Fruit fly (Drosophila melanogaster) Kc167 (cell line): Measurements from ENCODE around the gene atl.

Experiments
- Myc ChIP-seq: fragments of >200 bp; optimal IDR thresholded peaks from 2 replicates; lab custom pipeline; 2017; ENCODE audit warnings: missing external identifiers
- Sin3A ChIP-seq: fragments of >200 bp; optimal IDR thresholded peaks from 2 replicates; lab custom pipeline; 2018; ENCODE audit warnings: missing external identifiers
- h ChIP-seq: fragments of >200 bp; optimal IDR thresholded peaks from 3 replicates; lab custom pipeline; 2018; ENCODE audit warnings: missing external identifiers
- insv ChIP-seq: fragments of >200 bp; optimal IDR thresholded peaks from 3 replicates; lab custom pipeline; 2018; ENCODE audit warnings: missing external identifiers
- psq ChIP-seq: fragments of >200 bp; optimal IDR thresholded peaks from 2 replicates; lab custom pipeline; 2017; ENCODE audit warnings: missing external identifiers
- ttk ChIP-seq: sonication (Bioruptor generic); optimal IDR thresholded peaks from 2 replicates; lab custom pipeline; 2017; ENCODE audit warnings: missing external identifiers

DNA sequence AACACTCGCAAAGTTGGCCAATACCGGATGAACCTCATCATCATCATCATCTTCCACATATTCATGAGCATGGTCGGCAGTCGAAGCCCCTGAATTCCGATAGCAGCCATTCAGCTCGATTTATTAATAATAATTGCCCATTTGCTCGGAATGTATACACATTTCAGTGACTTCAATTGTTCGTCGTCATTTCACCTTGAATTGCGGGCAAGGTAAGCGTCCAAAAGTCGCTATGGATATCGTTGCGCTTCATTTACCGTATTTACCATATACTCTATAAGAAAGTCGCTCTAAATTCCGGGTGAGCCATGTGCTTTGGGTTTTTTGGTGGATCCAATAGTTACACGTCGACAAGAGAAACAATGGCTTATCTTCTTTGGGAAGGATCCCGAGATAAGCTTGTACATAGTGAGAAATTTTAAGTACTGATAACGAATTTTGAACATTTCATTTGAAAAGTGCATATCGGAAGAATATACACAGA lies 574 bp downstream of the atl start:
- TF ChIP-seq ttk: no peak
- no peak for TF ChIP-seq psq (lab: Kevin White, UChicago)
- no peak for TF ChIP-seq insv (lab: Kevin White, UChicago)
- TF ChIP-seq h (lab: Kevin White, UChicago): no peak
- no peak for TF ChIP-seq Sin3A (lab: Kevin White, UChicago)
- no peak for TF ChIP-seq Myc (lab: Kevin White, UChicago)
